Worm (Caenorhabditis elegans) whole organism, L2 larva: ENCODE data around the gene ndua-8.

ENCODE experiments used
- F13H6.1 ChIP-seq: sonication (generic microtip); optimal IDR thresholded peaks from 2 replicates; lab custom pipeline; 2016; ENCODE audit warnings: missing genetic modification characterization, missing compliant biosample characterization
- dmd-4 ChIP-seq: sonication (generic microtip); optimal IDR thresholded peaks from 2 replicates; lab custom pipeline; 2017; ENCODE audit warnings: missing biosample characterization, missing genetic modification characterization
- nhr-21 ChIP-seq: fragments of 150-350 bp; optimal IDR thresholded peaks from 2 replicates; lab custom pipeline; 2014; ENCODE audit warnings: missing biosample characterization, missing genetic modification characterization
- ztf-11 ChIP-seq: sonication (generic microtip); optimal IDR thresholded peaks from 2 replicates; lab custom pipeline; 2017; ENCODE audit warnings: missing biosample characterization, missing genetic modification characterization

- TF ChIP-seq nhr-21 (tag; lab: Kevin White, UChicago), result no peak
- TF ChIP-seq ztf-11 (tag; lab: Kevin White, UChicago), result no peak
- no peak for TF ChIP-seq dmd-4
- no peak for TF ChIP-seq F13H6.1
Observed at ce11 chrIII:2506463-2506862, 22.4 kb upstream of the ndua-8 start.
